Fruit fly (Drosophila melanogaster) whole organism, embryonic: Measurements from ENCODE around the gene OtopLc.
A peak's percentile ranks its signal among the peaks of the same experiment; 100 is the strongest.

Experiments used
- CG11247 ChIP-seq: fragments of 200-800 bp; sonication (Bioruptor generic); IDR thresholded peaks from 2 replicates; pipeline ENCODE4 v1.3.6; 2022; ENCODE audit warnings: missing biosample characterization, missing genetic modification characterization
- CG15696 ChIP-seq: fragments of 200-800 bp; sonication (Bioruptor generic); optimal IDR thresholded peaks from 2 replicates; lab custom pipeline; 2019; ENCODE audit warnings: missing biosample characterization, mild to moderate bottlenecking, missing genetic modification characterization, moderate library complexity
- CG1792 ChIP-seq: fragments of 200-800 bp; sonication (Bioruptor generic); optimal IDR thresholded peaks from 2 replicates; lab custom pipeline; 2016; ENCODE audit warnings: missing biosample characterization, missing genetic modification characterization
- CG4617 ChIP-seq: fragments of 200-800 bp; sonication (Bioruptor generic); optimal IDR thresholded peaks from 3 replicates; lab custom pipeline; 2016; ENCODE audit warnings: missing biosample characterization, missing genetic modification characterization, borderline replicate concordance
- Dek ChIP-seq: fragments of 200-800 bp; sonication (Bioruptor generic); optimal IDR thresholded peaks from 3 replicates; lab custom pipeline; 2019; ENCODE audit warnings: missing biosample characterization, mild to moderate bottlenecking, missing genetic modification characterization, moderate library complexity
- Gug ChIP-seq: fragments of 200-800 bp; sonication (Bioruptor generic); IDR thresholded peaks from 4 replicates; pipeline ENCODE4 v1.3.6; 2022; ENCODE audit warnings: missing biosample characterization, missing genetic modification characterization
- vnd ChIP-seq: fragments of 200-800 bp; sonication (Bioruptor generic); IDR thresholded peaks from 3 replicates; pipeline ENCODE4 v1.3.6; 2022; ENCODE audit warnings: missing biosample characterization, missing genetic modification characterization; ENCODE audit not compliant: partially characterized antibody
- wor ChIP-seq: fragments of 200-800 bp; sonication (Bioruptor generic); IDR thresholded peaks from 2 replicates; pipeline ENCODE4 v1.3.6; 2022; ENCODE audit warnings: missing biosample characterization, missing genetic modification characterization

dm6 chrX:5671537-5672029 lies 8.9 kb upstream of the OtopLc start, which contains the start of gene Rab18:
- TF ChIP-seq CG11247 (GFP tag; lab: Robert Waterston, UW) = 0 out of 2 replicates have a peak, but pooled peaks have one; percentile 13
- peak; percentile 70; the same call in 3 of the 4 replicates for TF ChIP-seq Gug (GFP tag; lab: Robert Waterston, UW)
- no peak for TF ChIP-seq CG15696 (tag; lab: Kevin White, UChicago)
- TF ChIP-seq vnd (GFP tag; lab: Robert Waterston, UW) = peak; percentile 35; the same call in 1 of the 3 replicates
- TF ChIP-seq CG1792 (GFP tag; lab: Kevin White, UChicago) = no peak
- TF ChIP-seq CG4617 (GFP tag; lab: Kevin White, UChicago) = peak; percentile 3
- TF ChIP-seq Dek (tag; lab: Kevin White, UChicago) = no peak
- no peak for TF ChIP-seq wor (GFP tag; lab: Robert Waterston, UW)
